Worm (Caenorhabditis elegans): ENCODE data around the gene srsx-36.
"Not testable (repeated sequence)": the region's sequence is repeated elsewhere in the genome, so short reads cannot be mapped to it uniquely, and the experiment has no call there.

The srsx-36 gene

DNA sequence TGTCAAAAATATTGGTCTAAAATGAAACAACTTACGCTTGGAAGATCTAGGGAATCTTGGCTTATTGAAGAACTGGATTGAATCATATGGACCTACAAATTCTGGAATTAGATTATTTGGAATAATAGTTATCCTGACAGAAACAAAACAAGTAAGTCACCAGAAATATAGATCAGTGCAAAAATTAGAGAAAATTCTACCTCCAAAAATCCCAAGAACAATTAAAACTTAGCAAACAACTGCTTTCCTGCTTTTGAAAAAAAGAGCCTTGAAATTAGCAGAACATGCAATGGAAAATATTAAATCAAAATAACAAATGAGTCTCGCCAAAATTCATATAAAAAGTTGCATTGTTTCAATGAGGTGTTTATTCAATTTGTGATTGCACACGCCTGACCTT lies 36.3 kb downstream of the srsx-36 start, which contains the start of gene nhr-60:
TSS of gene nhr-60 (minus strand) at position 101 of the 400 bp plus-strand sequence.
- TF ChIP-seq ztf-11 (tag; optimal IDR thresholded peaks at IDR 0.05) (no peak), nhr-25 (tag; optimal IDR thresholded peaks at IDR 0.05; ENCODE audit: borderline replicate concordance, insufficient read depth) (no peak), mep-1 (tag; optimal IDR thresholded peaks at IDR 0.05) (no peak), arid-1 (GFP tag; conservative IDR thresholded peaks at IDR 0.05) (no peak), hmg-1.1 (GFP tag; IDR thresholded peaks at IDR 0.05) (no peak), spr-3 (GFP tag; optimal IDR thresholded peaks at IDR 0.05) (no peak), jun-1 (tag; optimal IDR thresholded peaks at IDR 0.05) (no peak)

DNA sequence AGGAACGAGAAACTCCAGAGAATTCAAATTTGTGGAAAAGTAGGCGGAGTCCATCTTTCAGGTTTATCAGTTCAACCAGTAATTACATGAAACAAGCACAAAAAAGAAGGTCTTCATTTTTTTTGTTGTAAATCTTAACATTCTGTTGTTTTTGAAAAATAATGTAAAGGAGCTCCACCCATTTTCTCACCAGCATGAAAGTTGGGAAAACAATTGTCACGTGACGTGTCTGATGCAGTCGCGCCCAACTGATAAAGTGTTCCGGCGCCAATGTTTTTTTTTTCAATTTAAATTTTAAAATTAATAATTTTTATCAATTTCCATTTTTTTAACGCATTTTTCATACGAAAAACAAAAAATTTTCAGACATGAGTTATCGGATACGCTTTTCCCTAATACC lies 40.4 kb downstream of the srsx-36 start, which contains the start of gene F57A10.4:
TSS of gene F57A10.4 (plus strand) at position 367 of the 400 bp plus-strand sequence.
- peak; percentile 56 for TF ChIP-seq unc-130 (GFP tag; optimal IDR thresholded peaks at IDR 0.05)
- TF ChIP-seq cey-2 (tag; optimal IDR thresholded peaks at IDR 0.05; ENCODE audit: borderline replicate concordance, insufficient read depth): no peak
- TF ChIP-seq daf-16 (GFP tag; optimal IDR thresholded peaks at IDR 0.05): no peak
- no peak for TF ChIP-seq daf-16 (tag; optimal IDR thresholded peaks at IDR 0.05)
- no peak for TF ChIP-seq zip-2 (tag; optimal IDR thresholded peaks at IDR 0.05)

DNA sequence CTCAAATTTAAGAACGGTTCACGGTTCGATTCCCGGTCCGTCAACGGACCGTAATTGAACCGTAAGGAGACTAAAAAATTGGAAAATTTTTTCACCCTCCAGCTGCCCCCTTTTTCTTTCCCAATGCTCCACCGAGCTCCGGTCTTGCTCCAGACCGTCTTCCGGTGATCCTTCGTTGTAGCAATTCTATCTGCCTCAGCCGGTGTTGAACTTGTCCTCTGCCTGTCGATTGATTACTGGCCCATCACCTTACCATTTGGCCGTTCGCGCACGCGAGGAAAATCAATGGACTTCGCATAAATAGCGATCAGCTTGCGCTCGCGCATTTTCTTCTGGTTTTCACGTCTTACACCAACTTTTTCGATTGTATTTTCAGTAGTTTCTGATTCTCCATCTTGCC lies 42.1 kb downstream of the srsx-36 start:
- TF ChIP-seq lim-7 (GFP tag; IDR thresholded peaks at IDR 0.05): peak; percentile 95
- 0 out of 2 replicates have a peak, but pooled peaks have one; percentile 9 for TF ChIP-seq dmd-6 (GFP tag; IDR thresholded peaks at IDR 0.05)
- TF ChIP-seq mdt-29 (GFP tag; IDR thresholded peaks at IDR 0.05): peak; percentile 80
- TF ChIP-seq daf-8 (GFP tag; IDR thresholded peaks at IDR 0.05): peak; percentile 64; the same call in 1 of the 2 replicates
- TF ChIP-seq ctbp-1 (GFP tag; IDR thresholded peaks at IDR 0.05): peak; percentile 80
- TF ChIP-seq set-16 (GFP tag; IDR thresholded peaks at IDR 0.05): peak; percentile 55
- TF ChIP-seq F26F4.8 (GFP tag; conservative IDR thresholded peaks at IDR 0.05): peak; percentile 95
- TF ChIP-seq lin-38 (GFP tag; IDR thresholded peaks at IDR 0.05): peak; percentile 82
- 0 out of 2 replicates have a peak, but pooled peaks have one; percentile 35 for TF ChIP-seq zip-11 (GFP tag; IDR thresholded peaks at IDR 0.05)
- peak; percentile 78; the same call in 1 of the 2 replicates for TF ChIP-seq Y75B8A.6 (GFP tag; IDR thresholded peaks at IDR 0.05)
- TF ChIP-seq arid-1 (GFP tag; conservative IDR thresholded peaks at IDR 0.05): peak; percentile 89
- peak; percentile 85 for TF ChIP-seq nhr-41 (GFP tag; IDR thresholded peaks at IDR 0.05)
- TF ChIP-seq Y48G9A.11 (GFP tag; IDR thresholded peaks at IDR 0.05): peak; percentile 75
- 0 out of 2 replicates have a peak, but pooled peaks have one; percentile 53 for TF ChIP-seq dmd-9 (GFP tag; IDR thresholded peaks at IDR 0.05)
- TF ChIP-seq snpc-1.2 (GFP tag; IDR thresholded peaks at IDR 0.05): peak; percentile 86
- peak; percentile 71; the same call in 1 of the 2 replicates for TF ChIP-seq Y105C5A.15 (GFP tag; IDR thresholded peaks at IDR 0.05)
- TF ChIP-seq saeg-2 (GFP tag; IDR thresholded peaks at IDR 0.05): peak; percentile 68; the same call in 1 of the 2 replicates
- TF ChIP-seq dmd-8 (GFP tag; IDR thresholded peaks at IDR 0.05): peak; percentile 94
- TF ChIP-seq madf-9 (GFP tag; conservative IDR thresholded peaks at IDR 0.05): peak; percentile 45; the same call in 1 of the 2 replicates
- peak; percentile 66 for TF ChIP-seq nhr-42 (GFP tag; IDR thresholded peaks at IDR 0.05)
- peak; percentile 12 for TF ChIP-seq F49E8.2 (tag; optimal IDR thresholded peaks at IDR 0.05; ENCODE audit: borderline replicate concordance)
- TF ChIP-seq lin-29 (GFP tag; IDR thresholded peaks at IDR 0.05): peak; percentile 27; the same call in 1 of the 2 replicates
- peak; percentile 71; the same call in 1 of the 2 replicates for TF ChIP-seq F44E2.7 (GFP tag; IDR thresholded peaks at IDR 0.05)
- TF ChIP-seq vab-7 (GFP tag; IDR thresholded peaks at IDR 0.05): peak; percentile 77
- peak; percentile 92 for TF ChIP-seq egl-43 (GFP tag; IDR thresholded peaks at IDR 0.05)
- 0 out of 2 replicates have a peak, but pooled peaks have one; percentile 13 for TF ChIP-seq ZK337.2 (GFP tag; IDR thresholded peaks at IDR 0.05)
- peak; percentile 72 for TF ChIP-seq php-3 (GFP tag; IDR thresholded peaks at IDR 0.05)
- TF ChIP-seq lin-1 (GFP tag; IDR thresholded peaks at IDR 0.05): peak; percentile 66; the same call in 1 of the 2 replicates
- peak in 1 of 2 experiments; percentile 73; a peak in 1 of 4 replicates for TF ChIP-seq madf-5 (GFP tag; IDR thresholded peaks at IDR 0.05)
- TF ChIP-seq T26A8.4 (GFP tag; IDR thresholded peaks at IDR 0.05): peak; percentile 64; the same call in 1 of the 2 replicates
- TF ChIP-seq D1046.2 (GFP tag; IDR thresholded peaks at IDR 0.05): peak; percentile 81
- peak; percentile 68; the same call in 1 of the 2 replicates for TF ChIP-seq ceh-44 (GFP tag; IDR thresholded peaks at IDR 0.05)
- peak; percentile 52; the same call in 1 of the 2 replicates for TF ChIP-seq ceh-20 (GFP tag; IDR thresholded peaks at IDR 0.05)
- TF ChIP-seq pha-4 (GFP tag; IDR thresholded peaks at IDR 0.05): peak; percentile 84
- TF ChIP-seq pha-4 (tag; optimal IDR thresholded peaks at IDR 0.05): not testable (repeated sequence)
